Fruit fly (Drosophila melanogaster) whole organism, embryonic: ENCODE results near the gene BRWD3.

ENCODE experiments used
- Aef1 ChIP-seq: fragments of 200-800 bp; sonication (Bioruptor generic); IDR thresholded peaks from 3 replicates; pipeline ENCODE4 v1.3.6; 2022; ENCODE audit warnings: missing biosample characterization, missing genetic modification characterization
- Awh ChIP-seq: fragments of 200-800 bp; sonication (Bioruptor generic); IDR thresholded peaks from 2 replicates; pipeline ENCODE4, ENCODE4 v1.3.6; 2022; ENCODE audit warnings: missing biosample characterization, missing genetic modification characterization
- CG10267 ChIP-seq: fragments of 200-800 bp; sonication (Bioruptor generic); optimal IDR thresholded peaks from 2 replicates; lab custom pipeline; 2018; ENCODE audit warnings: missing biosample characterization, mild to moderate bottlenecking, missing genetic modification characterization, moderate library complexity
- CG10366 ChIP-seq: fragments of 200-800 bp; sonication (Bioruptor generic); IDR thresholded peaks from 2 replicates; pipeline ENCODE4 v1.3.6; 2022; ENCODE audit warnings: missing biosample characterization, missing genetic modification characterization
- CG10462 ChIP-seq: fragments of 200-800 bp; sonication (Bioruptor generic); optimal IDR thresholded peaks from 2 replicates; lab custom pipeline; 2016; ENCODE audit warnings: missing biosample characterization, missing genetic modification characterization
- CG11247 ChIP-seq: fragments of 200-800 bp; sonication (Bioruptor generic); IDR thresholded peaks from 2 replicates; pipeline ENCODE4 v1.3.6; 2022; ENCODE audit warnings: missing biosample characterization, missing genetic modification characterization
- CG11398 ChIP-seq: fragments of 200-800 bp; sonication (Bioruptor generic); optimal IDR thresholded peaks from 2 replicates; lab custom pipeline; 2016; ENCODE audit warnings: missing biosample characterization, missing genetic modification characterization
- CG11456 ChIP-seq: fragments of 200-800 bp; sonication (Bioruptor generic); IDR thresholded peaks from 3 replicates; pipeline ENCODE4 v1.3.6; 2022; ENCODE audit warnings: missing biosample characterization, missing genetic modification characterization
- CG11504 ChIP-seq: fragments of 200-800 bp; sonication (Bioruptor generic); optimal IDR thresholded peaks from 3 replicates; lab custom pipeline; 2019; ENCODE audit warnings: missing biosample characterization, mild to moderate bottlenecking, missing genetic modification characterization, moderate library complexity
- CG12071 ChIP-seq: fragments of 200-800 bp; sonication (Bioruptor generic); optimal IDR thresholded peaks from 3 replicates; lab custom pipeline; 2018; ENCODE audit warnings: missing biosample characterization, mild to moderate bottlenecking, missing genetic modification characterization
- CG12236 ChIP-seq: fragments of 200-800 bp; sonication (Bioruptor generic); optimal IDR thresholded peaks from 2 replicates; lab custom pipeline; 2016; ENCODE audit warnings: missing biosample characterization, missing genetic modification characterization
- CG14965 ChIP-seq: fragments of 200-800 bp; sonication (Bioruptor generic); optimal IDR thresholded peaks from 2 replicates; lab custom pipeline; 2016; ENCODE audit warnings: missing biosample characterization, missing genetic modification characterization, borderline replicate concordance
- CG16863 ChIP-seq: fragments of 200-800 bp; sonication (Bioruptor generic); optimal IDR thresholded peaks from 3 replicates; lab custom pipeline; 2016; ENCODE audit warnings: missing biosample characterization, missing genetic modification characterization
- CG17328 ChIP-seq: fragments of 200-800 bp; sonication (Bioruptor generic); IDR thresholded peaks from 2 replicates; pipeline ENCODE4 v1.3.6; 2022; ENCODE audit warnings: missing biosample characterization, missing genetic modification characterization
- CG1792 ChIP-seq: fragments of 200-800 bp; sonication (Bioruptor generic); optimal IDR thresholded peaks from 2 replicates; lab custom pipeline; 2016; ENCODE audit warnings: missing biosample characterization, missing genetic modification characterization
- CG2120 ChIP-seq: fragments of 200-800 bp; sonication (Bioruptor generic); optimal IDR thresholded peaks from 3 replicates; lab custom pipeline; 2016; ENCODE audit warnings: missing biosample characterization, missing genetic modification characterization
- CG6654 ChIP-seq: fragments of 200-800 bp; sonication (Bioruptor generic); optimal IDR thresholded peaks from 2 replicates; lab custom pipeline; 2017; ENCODE audit warnings: missing biosample characterization, mild to moderate bottlenecking, missing genetic modification characterization
- CG6689 ChIP-seq: fragments of 200-800 bp; sonication (Bioruptor generic); IDR thresholded peaks from 2 replicates; pipeline ENCODE4 v1.3.6; 2022; ENCODE audit warnings: missing biosample characterization, missing genetic modification characterization
- CG7839 ChIP-seq: fragments of 200-800 bp; sonication (Bioruptor generic); optimal IDR thresholded peaks from 3 replicates; lab custom pipeline; 2018; ENCODE audit warnings: missing biosample characterization, mild to moderate bottlenecking, missing genetic modification characterization, moderate library complexity
- CG7987 ChIP-seq: fragments of 200-800 bp; sonication (Bioruptor generic); optimal IDR thresholded peaks from 2 replicates; lab custom pipeline; 2018; ENCODE audit warnings: missing biosample characterization, mild to moderate bottlenecking, missing genetic modification characterization, moderate library complexity
- CG8089 ChIP-seq: fragments of 200-800 bp; sonication (Bioruptor generic); optimal IDR thresholded peaks from 3 replicates; lab custom pipeline; 2016; ENCODE audit warnings: missing biosample characterization, missing genetic modification characterization
- Dp ChIP-seq: fragments of 200-800 bp; sonication (Bioruptor generic); optimal IDR thresholded peaks from 2 replicates; lab custom pipeline; 2018; ENCODE audit warnings: missing biosample characterization, mild to moderate bottlenecking, missing genetic modification characterization, moderate library complexity
- Dref ChIP-seq: fragments of 200-800 bp; sonication (Bioruptor generic); IDR thresholded peaks from 2 replicates; pipeline ENCODE4 v1.3.6; 2022; ENCODE audit warnings: missing biosample characterization, missing genetic modification characterization
- Fer1 ChIP-seq: fragments of 200-800 bp; sonication (Bioruptor generic); optimal IDR thresholded peaks from 2 replicates; lab custom pipeline; 2017; ENCODE audit warnings: missing biosample characterization, mild to moderate bottlenecking, missing genetic modification characterization
- H15 ChIP-seq: fragments of 200-800 bp; sonication (Bioruptor generic); IDR thresholded peaks from 3 replicates; pipeline ENCODE4 v1.3.6; 2022; ENCODE audit warnings: missing biosample characterization, missing genetic modification characterization
- Lhr ChIP-seq: fragments of 200-800 bp; sonication (Bioruptor generic); optimal IDR thresholded peaks from 3 replicates; lab custom pipeline; 2017; ENCODE audit warnings: mild to moderate bottlenecking, missing biosample characterization, missing genetic modification reagents, missing genetic modification characterization
- Lim3 ChIP-seq: fragments of 200-800 bp; sonication (Bioruptor generic); IDR thresholded peaks from 2 replicates; pipeline ENCODE4 v1.3.6; 2022; ENCODE audit warnings: missing biosample characterization, missing genetic modification characterization
- Meics ChIP-seq: fragments of 200-800 bp; sonication (Bioruptor generic); optimal IDR thresholded peaks from 2 replicates; lab custom pipeline; 2017; ENCODE audit warnings: missing biosample characterization, mild to moderate bottlenecking, missing genetic modification characterization
- NK7.1 ChIP-seq: fragments of 200-800 bp; sonication (Bioruptor generic); optimal IDR thresholded peaks from 3 replicates; lab custom pipeline; 2016; ENCODE audit warnings: missing biosample characterization, missing genetic modification characterization
- Nf-YC ChIP-seq: fragments of 200-800 bp; optimal IDR thresholded peaks from 3 replicates; lab custom pipeline; 2019; ENCODE audit warnings: missing biosample characterization, mild to moderate bottlenecking, missing genetic modification characterization, moderate library complexity
- Poxn ChIP-seq: fragments of 200-800 bp; sonication (Bioruptor generic); IDR thresholded peaks from 2 replicates; pipeline ENCODE4 v1.3.6; 2022; ENCODE audit warnings: missing biosample characterization, missing genetic modification characterization
- Rx ChIP-seq: fragments of 200-800 bp; sonication (Bioruptor generic); IDR thresholded peaks from 2 replicates; pipeline ENCODE4 v1.3.6; 2022; ENCODE audit warnings: missing biosample characterization, missing genetic modification characterization
- Tbp ChIP-seq: fragments of >200 bp; optimal IDR thresholded peaks from 2 replicates; lab custom pipeline; 2018; ENCODE audit warnings: missing biosample characterization, missing genetic modification characterization
- ab ChIP-seq: fragments of 200-800 bp; sonication (Bioruptor generic); optimal IDR thresholded peaks from 2 replicates; lab custom pipeline; 2016; ENCODE audit warnings: missing biosample characterization, missing genetic modification characterization
- ac ChIP-seq: fragments of 200-800 bp; sonication (Bioruptor generic); optimal IDR thresholded peaks from 3 replicates; lab custom pipeline; 2017; ENCODE audit warnings: missing biosample characterization, mild to moderate bottlenecking, missing genetic modification characterization
- bbx ChIP-seq: fragments of 200-800 bp; sonication (Bioruptor generic); IDR thresholded peaks from 2 replicates; pipeline ENCODE4 v1.3.6; 2022; ENCODE audit warnings: missing biosample characterization, missing genetic modification characterization; ENCODE audit not compliant: partially characterized antibody
- cato ChIP-seq: fragments of 200-800 bp; sonication (Bioruptor generic); optimal IDR thresholded peaks from 2 replicates; lab custom pipeline; 2016; ENCODE audit warnings: missing biosample characterization, missing genetic modification characterization, borderline replicate concordance
- danr ChIP-seq: fragments of 200-800 bp; sonication (Bioruptor generic); IDR thresholded peaks from 2 replicates; pipeline ENCODE4 v1.3.6; 2022; ENCODE audit warnings: missing biosample characterization, missing genetic modification characterization
- emc ChIP-seq: fragments of 200-800 bp; sonication (Bioruptor generic); optimal IDR thresholded peaks from 2 replicates; lab custom pipeline; 2016; ENCODE audit warnings: missing biosample characterization, missing genetic modification characterization
- ems ChIP-seq: fragments of 200-800 bp; sonication (Bioruptor generic); optimal IDR thresholded peaks from 3 replicates; lab custom pipeline; 2016; ENCODE audit warnings: missing biosample characterization, missing genetic modification characterization
- fd102C ChIP-seq: fragments of 200-800 bp; sonication (Bioruptor generic); optimal IDR thresholded peaks from 2 replicates; lab custom pipeline; 2018; ENCODE audit warnings: missing biosample characterization, mild to moderate bottlenecking, missing genetic modification characterization, moderate library complexity
- gsb-n ChIP-seq: fragments of 200-800 bp; sonication (Bioruptor generic); optimal IDR thresholded peaks from 3 replicates; lab custom pipeline; 2018; ENCODE audit warnings: missing biosample characterization, mild to moderate bottlenecking, missing genetic modification characterization
- knrl ChIP-seq: fragments of 200-800 bp; sonication (Bioruptor generic); IDR thresholded peaks from 3 replicates; pipeline ENCODE4 v1.3.6; 2022; ENCODE audit warnings: missing biosample characterization, missing genetic modification characterization; ENCODE audit not compliant: partially characterized antibody
- p53 ChIP-seq: fragments of 200-800 bp; sonication (Bioruptor generic); optimal IDR thresholded peaks from 2 replicates; lab custom pipeline; 2016; ENCODE audit warnings: missing biosample characterization, missing genetic modification characterization
- pfk ChIP-seq: fragments of 200-800 bp; sonication (Bioruptor generic); optimal IDR thresholded peaks from 2 replicates; lab custom pipeline; 2018; ENCODE audit warnings: missing biosample characterization, mild to moderate bottlenecking, missing genetic modification characterization, moderate library complexity
- pita ChIP-seq: fragments of 200-800 bp; sonication (Bioruptor generic); optimal IDR thresholded peaks from 2 replicates; lab custom pipeline; 2017; ENCODE audit warnings: missing biosample characterization, mild to moderate bottlenecking, missing genetic modification characterization
- pnt ChIP-seq: fragments of 200-800 bp; sonication (Bioruptor generic); optimal IDR thresholded peaks from 3 replicates; lab custom pipeline; 2016; ENCODE audit warnings: missing biosample characterization, missing genetic modification characterization
- sens ChIP-seq: fragments of 200-800 bp; sonication (Bioruptor generic); peaks from one replicate; lab custom pipeline; 2016; ENCODE audit warnings: missing biosample characterization, missing genetic modification characterization
- seq ChIP-seq: fragments of 200-800 bp; sonication (Bioruptor generic); IDR thresholded peaks from 2 replicates; pipeline ENCODE4 v1.3.6; 2022; ENCODE audit warnings: missing biosample characterization, missing genetic modification characterization
- shn ChIP-seq: fragments of 200-800 bp; sonication (Bioruptor generic); optimal IDR thresholded peaks from 3 replicates; lab custom pipeline; 2016; ENCODE audit warnings: missing biosample characterization, missing genetic modification characterization

Gene BRWD3

dm6 chr3R:24294784-24295555 lies 23.8 kb upstream of the BRWD3 start, which contains the start of gene crb (continued):
- TF ChIP-seq CG7839 (peak; percentile 55), CG11247 (peak; percentile 39; the same call in 1 of the 2 replicates), CG14965 (GFP tag; lab: Kevin White, UChicago) (no peak), CG16863 (peak; percentile 34), CG12071 (peak; percentile 55), Meics (GFP tag; lab: Kevin White, UChicago) (peak; percentile 64), ab (no peak), danr (GFP tag; lab: Robert Waterston, UW) (no peak), p53 (GFP tag; lab: Kevin White, UChicago) (peak; percentile 22), bbx (GFP tag; lab: Robert Waterston, UW) (peak; percentile 77), cato (GFP tag; lab: Kevin White, UChicago) (no peak), seq (GFP tag; lab: Robert Waterston, UW) (no peak), CG10462 (GFP tag; lab: Kevin White, UChicago) (peak; percentile 0), Aef1 (no peak), Fer1 (GFP tag; lab: Kevin White, UChicago) (peak; percentile 58), CG1792 (GFP tag; lab: Kevin White, UChicago) (no peak), CG6654 (no peak), Rx (no peak), CG6689 (GFP tag; lab: Robert Waterston, UW) (peak; percentile 38; the same call in 1 of the 2 replicates), Nf-YC (tag; lab: Kevin White, UChicago) (peak; percentile 49), pfk (no peak), shn (GFP tag; lab: Kevin White, UChicago) (peak; percentile 34), ems (GFP tag; lab: Kevin White, UChicago) (peak; percentile 46), Awh (GFP tag; lab: Robert Waterston, UW) (0 out of 2 replicates have a peak, but pooled peaks have one; percentile 29), ac (GFP tag; lab: Kevin White, UChicago) (no peak), Lim3 (no peak), H15 (GFP tag; lab: Robert Waterston, UW) (0 out of 3 replicates have a peak, but pooled peaks have one; percentile 35), CG11456 (0 out of 3 replicates have a peak, but pooled peaks have one; percentile 43), CG17328 (0 out of 2 replicates have a peak, but pooled peaks have one; percentile 42), gsb-n (tag; lab: Kevin White, UChicago) (peak; percentile 45), CG10267 (tag; lab: Kevin White, UChicago) (peak; percentile 54), CG7987 (GFP tag; lab: Kevin White, UChicago) (peak; percentile 58), CG2120 (peak; percentile 63), CG11504 (peak; percentile 60), Poxn (GFP tag; lab: Robert Waterston, UW) (no peak), sens (GFP tag; lab: Kevin White, UChicago) (peak; percentile 92), pita (GFP tag; lab: Kevin White, UChicago) (no peak), NK7.1 (GFP tag; lab: Kevin White, UChicago) (no peak), Lhr (GFP tag; lab: Kevin White, UChicago) (peak; percentile 63), pnt (GFP tag; lab: Kevin White, UChicago) (no peak), knrl (GFP tag; lab: Robert Waterston, UW) (no peak; the same call in 1 of the 3 replicates), fd102C (peak; percentile 30), Tbp (GFP tag; lab: Kevin White, UChicago) (peak; percentile 97), CG11398 (GFP tag; lab: Kevin White, UChicago) (no peak), CG12236 (GFP tag; lab: Kevin White, UChicago) (no peak), CG8089 (GFP tag; lab: Kevin White, UChicago) (peak; percentile 6), CG10366 (no peak; the same call in 1 of the 2 replicates), emc (GFP tag; lab: Kevin White, UChicago) (no peak), Dref (GFP tag; lab: Robert Waterston, UW) (no peak), Dp (peak; percentile 77)
